Fruit fly (Drosophila melanogaster): Measurements from ENCODE around the gene CG6770.
A peak's percentile ranks its signal among the peaks of the same experiment; 100 is the strongest.

CG6770 gene

DNA sequence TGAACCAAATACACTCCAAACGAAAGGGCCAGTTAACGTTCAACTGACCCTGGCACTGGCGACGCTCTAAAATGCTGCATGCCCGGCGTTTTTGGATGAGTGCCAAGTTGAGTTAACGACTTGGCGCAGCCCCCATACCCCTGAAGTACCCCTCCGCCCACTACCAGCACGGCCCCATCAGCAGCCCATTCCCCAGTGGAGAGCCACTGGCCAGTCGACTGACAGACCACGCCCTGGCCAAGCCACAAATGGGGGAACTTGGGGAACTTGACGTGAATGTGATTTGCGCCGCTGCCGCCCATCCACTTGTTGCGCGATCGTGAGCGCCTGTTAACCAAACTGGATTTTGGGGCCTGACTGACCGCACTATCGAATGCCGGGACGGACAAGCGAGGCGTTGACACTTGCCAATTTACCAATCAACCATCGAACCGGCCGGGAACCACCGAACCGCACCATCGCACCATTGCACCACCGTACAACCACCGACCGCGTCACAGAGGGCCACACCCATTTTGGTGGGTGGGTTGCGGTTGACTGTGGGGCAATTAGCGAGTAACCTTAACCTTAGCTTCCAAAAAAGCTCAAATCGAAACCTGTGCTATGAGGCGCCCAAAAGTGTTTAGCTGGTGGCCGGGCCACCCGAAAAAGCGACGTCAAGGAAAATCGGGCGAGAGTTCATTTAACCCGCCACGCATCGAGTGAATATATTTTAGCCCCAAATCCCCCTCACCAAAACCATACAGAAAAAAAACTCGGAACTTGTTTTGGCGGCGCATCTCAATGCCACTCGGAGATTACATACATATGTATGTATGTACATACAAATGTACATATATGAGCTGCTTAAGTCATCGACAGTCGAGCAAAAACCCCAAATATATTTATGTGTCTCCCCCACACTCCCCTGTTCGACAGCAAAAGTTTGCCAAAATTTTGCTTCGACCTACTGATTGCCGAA is 40.2 kb downstream of the CG6770 start (continued):
- TF ChIP-seq NC2α (GFP tag; optimal IDR thresholded peaks at IDR 0.05) (no peak), CG17328 (GFP tag; IDR thresholded peaks at IDR 0.05) (no peak), CG12236 (GFP tag; optimal IDR thresholded peaks at IDR 0.05) (no peak), sima (GFP tag; optimal IDR thresholded peaks at IDR 0.05) (no peak), CG11247 (GFP tag; IDR thresholded peaks at IDR 0.05) (no peak), Stat92E (GFP tag; optimal IDR thresholded peaks at IDR 0.05) (peak in 1 of 3 experiments; percentile 40), jumu (GFP tag; optimal IDR thresholded peaks at IDR 0.05) (no peak), trem (tag; optimal IDR thresholded peaks at IDR 0.05) (no peak), CG14860 (GFP tag; IDR thresholded peaks at IDR 0.05; ENCODE audit: partially characterized antibody) (no peak), Ravus (GFP tag; IDR thresholded peaks at IDR 0.05) (no peak), CG15011 (GFP tag; optimal IDR thresholded peaks at IDR 0.05) (no peak), luna (GFP tag; optimal IDR thresholded peaks at IDR 0.05) (no peak), Fer2 (tag; optimal IDR thresholded peaks at IDR 0.05) (no peak), Atf3 (GFP tag; optimal IDR thresholded peaks at IDR 0.05) (no peak), CG9817 (tag; optimal IDR thresholded peaks at IDR 0.05) (no peak), ab (GFP tag; optimal IDR thresholded peaks at IDR 0.05) (no peak), CG5180 (GFP tag; optimal IDR thresholded peaks at IDR 0.05) (peak; percentile 36), Bdp1 (GFP tag; optimal IDR thresholded peaks at IDR 0.05) (no peak), stwl (tag; optimal IDR thresholded peaks at IDR 0.05) (no peak), crc (GFP tag; optimal IDR thresholded peaks at IDR 0.05) (no peak), Side (GFP tag; optimal IDR thresholded peaks at IDR 0.05) (no peak), Atf6 (GFP tag; IDR thresholded peaks at IDR 0.05) (no peak), zen (tag; optimal IDR thresholded peaks at IDR 0.05) (no peak), CG4820 (GFP tag; optimal IDR thresholded peaks at IDR 0.05) (no peak), Optix (GFP tag; IDR thresholded peaks at IDR 0.05) (no peak), al (GFP tag; IDR thresholded peaks at IDR 0.05) (no peak), CG7839 (tag; optimal IDR thresholded peaks at IDR 0.05) (no peak), phol (tag; optimal IDR thresholded peaks at IDR 0.05) (no peak), kay (GFP tag; optimal IDR thresholded peaks at IDR 0.05) (no peak), Oaz (GFP tag; IDR thresholded peaks at IDR 0.05) (no peak), gsb (GFP tag; IDR thresholded peaks at IDR 0.05) (no peak), Awh (GFP tag; IDR thresholded peaks at IDR 0.05) (no peak), bbx (GFP tag; IDR thresholded peaks at IDR 0.05; ENCODE audit: partially characterized antibody) (no peak), Gsc (GFP tag; IDR thresholded peaks at IDR 0.05) (no peak), ATbp (GFP tag; optimal IDR thresholded peaks at IDR 0.05) (no peak), bcd (GFP tag; optimal IDR thresholded peaks at IDR 0.05) (no peak), lola (GFP tag; optimal IDR thresholded peaks at IDR 0.05) (no peak), CG10431 (GFP tag; optimal IDR thresholded peaks at IDR 0.05) (no peak), dmrt99B (tag; optimal IDR thresholded peaks at IDR 0.05) (no peak), CTCF (GFP tag; optimal IDR thresholded peaks at IDR 0.05) (no peak), sisA (GFP tag; IDR thresholded peaks at IDR 0.05) (no peak), Hey (tag; optimal IDR thresholded peaks at IDR 0.05) (no peak), CG6654 (GFP tag; optimal IDR thresholded peaks at IDR 0.05) (no peak), Scr (GFP tag; IDR thresholded peaks at IDR 0.05; ENCODE audit: partially characterized antibody) (no peak), fd3F (GFP tag; optimal IDR thresholded peaks at IDR 0.05) (no peak), Blimp-1 (GFP tag; optimal IDR thresholded peaks at IDR 0.05) (peak; percentile 73), zen2 (GFP tag; IDR thresholded peaks at IDR 0.05; ENCODE audit: partially characterized antibody) (no peak), caup (GFP tag; optimal IDR thresholded peaks at IDR 0.05; ENCODE audit: severe bottlenecking) (peak; percentile 16), CG6854 (GFP tag; optimal IDR thresholded peaks at IDR 0.05) (no peak)
